Worm (Caenorhabditis elegans): Measurements from ENCODE around the gene wdr-20.

Gene wdr-20

DNA sequence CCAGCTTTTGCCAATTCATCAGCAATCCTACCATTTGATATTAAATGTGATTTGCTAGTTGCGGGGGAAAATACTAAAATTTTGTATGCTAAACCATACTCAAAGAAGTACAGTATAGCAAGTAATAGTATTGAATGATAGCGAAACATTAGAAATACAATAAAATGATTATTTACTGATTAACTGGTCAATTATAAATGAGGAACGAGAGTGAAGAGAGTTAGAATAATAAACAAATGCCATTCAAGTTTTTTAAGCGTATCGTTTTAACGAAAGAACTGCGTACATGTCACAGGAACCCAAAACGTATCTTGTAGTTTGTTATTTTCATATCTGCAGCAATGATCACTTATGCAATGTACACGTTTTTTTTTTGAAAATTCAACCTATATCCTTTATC, 35.5 kb downstream of the wdr-20 start, which contains the start of gene ugt-47:
TSS of gene ugt-47 (minus strand) at position 169 of the 400 bp plus-strand sequence.
- TF ChIP-seq unc-62 (GFP tag; optimal IDR thresholded peaks at IDR 0.05), result no peak

DNA sequence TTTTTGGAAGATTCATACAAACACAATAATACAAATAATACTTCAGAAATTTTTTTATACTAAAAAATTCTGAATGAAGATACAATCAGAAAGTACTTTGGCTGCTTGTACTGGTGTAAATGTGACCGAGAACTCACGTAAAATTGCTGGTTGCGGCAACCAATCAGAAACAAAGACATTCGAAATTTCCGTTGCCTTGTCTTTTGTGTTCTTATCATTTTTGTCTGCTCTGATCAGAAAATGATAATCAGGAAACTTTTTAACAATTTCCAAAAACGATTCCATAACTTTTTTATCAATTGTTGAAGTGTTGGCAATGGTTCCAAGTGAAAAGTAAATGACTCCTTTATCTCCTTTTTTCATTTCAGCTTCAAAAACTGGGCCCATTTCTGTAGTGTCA, 37.0 kb downstream of the wdr-20 start:
- TF ChIP-seq unc-62 (GFP tag; optimal IDR thresholded peaks at IDR 0.05), result no peak

- TF ChIP-seq unc-62 (GFP tag; optimal IDR thresholded peaks at IDR 0.05), result no peak
Measured at ce11 chrV:10094374-10094773, 39.6 kb downstream of the wdr-20 start, which contains the start of gene srd-49. Gene srd-49 (plus strand): TSS chrV:10094674.

DNA sequence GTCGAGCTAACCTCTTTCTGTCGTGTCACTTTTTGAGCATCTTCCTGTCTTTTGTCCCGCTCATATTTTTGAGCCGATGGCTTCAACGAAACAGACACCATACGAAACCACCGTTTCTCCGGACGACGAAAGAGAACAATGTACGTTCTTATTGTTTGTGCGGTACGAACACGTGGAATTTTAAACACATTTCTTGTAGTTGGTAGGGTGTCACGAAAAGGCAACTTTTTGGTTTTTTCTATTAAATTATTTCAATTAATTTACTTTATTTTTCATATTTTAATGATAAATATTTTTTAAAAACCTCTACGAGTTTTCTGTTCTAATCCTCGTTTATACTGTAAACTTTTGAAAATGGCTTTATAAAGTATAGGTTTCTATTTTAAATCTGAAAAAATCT, 42.8 kb downstream of the wdr-20 start, which contains the start of gene R04B5.11:
TSS of gene R04B5.11 (minus strand) at position 101 of the 400 bp plus-strand sequence.
- no peak for TF ChIP-seq unc-62 (GFP tag; optimal IDR thresholded peaks at IDR 0.05)

- TF ChIP-seq unc-62 (GFP tag; optimal IDR thresholded peaks at IDR 0.05), result no peak
Measured at ce11 chrV:10090461-10090860, 43.5 kb downstream of the wdr-20 start, which contains the start of gene R04B5.7. Gene R04B5.7 (minus strand): TSS chrV:10090561.

ce11 chrV:10087103-10087502, 46.9 kb downstream of the wdr-20 start, which contains the start of gene R04B5.5:
Gene R04B5.5 (plus strand): TSS chrV:10087480.
- TF ChIP-seq unc-62 (GFP tag; optimal IDR thresholded peaks at IDR 0.05), result no peak

DNA sequence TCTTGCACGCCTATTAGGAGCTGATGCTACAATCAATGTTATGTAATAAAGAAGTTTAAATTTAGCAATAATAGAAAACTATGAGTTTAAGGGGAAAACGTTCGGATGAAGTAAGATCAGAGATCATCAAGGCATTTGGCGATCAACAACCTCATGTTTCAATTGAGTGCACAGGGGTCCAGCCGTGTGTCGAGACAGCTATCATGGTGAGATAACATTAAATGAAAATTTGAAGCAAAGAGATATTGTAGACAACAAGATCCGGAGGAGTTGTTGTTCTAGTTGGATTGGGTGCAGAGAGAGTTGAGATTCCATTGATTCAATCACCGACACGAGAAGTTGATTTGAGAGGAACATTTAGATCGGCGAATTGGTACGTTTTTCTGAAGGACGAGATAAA, 47.8 kb downstream of the wdr-20 start:
- TF ChIP-seq unc-62 (GFP tag; optimal IDR thresholded peaks at IDR 0.05), result no peak

- no peak for TF ChIP-seq unc-62 (GFP tag; optimal IDR thresholded peaks at IDR 0.05)
Measured at ce11 chrV:10084864-10085263, 49.1 kb downstream of the wdr-20 start, which contains the start of gene R04B5.6. Gene R04B5.6 (plus strand): TSS chrV:10085164.

DNA sequence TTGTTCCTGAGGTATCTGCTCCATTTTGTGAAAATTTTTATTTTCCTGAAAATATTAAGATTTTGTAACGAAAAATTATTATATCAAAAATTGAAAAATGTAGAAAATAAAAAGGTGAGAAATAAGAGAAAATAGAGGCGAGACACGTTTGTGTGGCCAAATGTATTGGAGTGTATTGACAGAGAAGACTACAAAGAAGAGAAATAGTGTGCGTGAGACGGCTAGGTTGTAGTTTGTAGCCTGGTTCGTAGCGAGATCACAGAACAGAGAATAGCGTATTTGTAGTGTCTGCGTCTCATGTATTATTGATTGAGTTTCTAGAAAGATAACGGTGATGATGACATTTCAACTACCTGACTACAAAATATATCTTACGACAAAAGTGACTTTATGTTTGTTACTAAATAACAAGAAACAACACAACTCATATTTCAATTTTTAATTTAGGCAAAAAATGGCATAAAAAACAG, 49.9 kb downstream of the wdr-20 start, which contains the start of gene nhr-12:
TSS of gene nhr-12 (minus strand) at position 51 of the 470 bp plus-strand sequence.
- no peak for TF ChIP-seq unc-62 (GFP tag; optimal IDR thresholded peaks at IDR 0.05)

- TF ChIP-seq unc-62 (GFP tag; optimal IDR thresholded peaks at IDR 0.05), result no peak
Measured at ce11 chrV:10081636-10082035, 52.3 kb downstream of the wdr-20 start, which contains the start of gene nhr-205. Gene nhr-205 (minus strand): TSS chrV:10081776.

ce11 chrV:10080905-10081304, 53.1 kb downstream of the wdr-20 start:
- TF ChIP-seq unc-62 (GFP tag; optimal IDR thresholded peaks at IDR 0.05), result no peak
